Fruit fly (Drosophila melanogaster) S2 (cell line): ENCODE measurements around the gene btl.

ENCODE experiments used
- CG8478 ChIP-seq: fragments of >200 bp; optimal IDR thresholded peaks from 2 replicates; lab custom pipeline; 2018
- CTCF ChIP-seq, 2 experiments: fragments of >200 bp; optimal IDR thresholded peaks; 2 replicates each; lab custom pipeline; 2018

DNA sequence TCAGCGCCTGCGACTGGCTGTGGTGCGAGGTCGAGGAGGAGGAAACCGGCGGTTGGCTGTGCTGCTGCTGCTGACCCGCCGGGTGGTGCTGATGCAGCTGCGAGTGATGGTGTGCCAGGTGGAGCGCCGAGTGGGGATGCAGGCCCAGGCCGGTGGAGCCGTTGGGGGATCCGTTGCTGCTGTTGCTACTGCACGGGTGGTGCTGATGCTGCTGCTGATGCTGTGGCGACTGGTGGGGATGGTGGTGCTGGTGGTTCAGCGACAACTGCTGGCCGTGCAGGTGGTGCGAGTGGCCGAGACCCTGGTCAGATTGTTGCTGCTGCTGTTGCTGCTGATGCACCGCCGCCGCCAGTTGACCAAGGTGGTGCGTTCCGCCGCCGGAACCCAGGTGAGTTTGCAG, 50.0 kb downstream of the btl start:
- no peak for TF ChIP-seq CG8478 (lab: Kevin White, UChicago)
- no peak for TF ChIP-seq CTCF (optimal IDR thresholded peaks at IDR 0.05; lab: Kevin White, UChicago)
